Fruit fly (Drosophila melanogaster) whole organism, pupa: ENCODE results near the gene CG6325.

Source experiments
- CG12605 ChIP-seq: fragments of 200-800 bp; sonication (Bioruptor generic); IDR thresholded peaks from 2 replicates; pipeline ENCODE4 v1.3.6; 2022; ENCODE audit warnings: missing biosample characterization, missing genetic modification characterization
- CG13204 ChIP-seq: fragments of 200-800 bp; sonication (Bioruptor generic); optimal IDR thresholded peaks from 2 replicates; lab custom pipeline; 2018; ENCODE audit warnings: missing biosample characterization, mild to moderate bottlenecking, missing genetic modification characterization, moderate library complexity
- CG14655 ChIP-seq: fragments of 200-800 bp; sonication (Bioruptor generic); optimal IDR thresholded peaks from 3 replicates; lab custom pipeline; 2017; ENCODE audit warnings: mild to moderate bottlenecking, missing biosample characterization, missing genetic modification reagents, missing genetic modification characterization
- CG15710 ChIP-seq: fragments of 200-800 bp; sonication (Bioruptor generic); optimal IDR thresholded peaks from 2 replicates; lab custom pipeline; 2018; ENCODE audit warnings: missing biosample characterization, mild to moderate bottlenecking, missing genetic modification characterization, moderate library complexity
- CG17806 ChIP-seq: fragments of 200-800 bp; sonication (Bioruptor generic); optimal IDR thresholded peaks from 2 replicates; lab custom pipeline; 2018; ENCODE audit warnings: missing biosample characterization, mild to moderate bottlenecking, missing genetic modification characterization, moderate library complexity
- CG32121 ChIP-seq: fragments of 200-800 bp; sonication (Bioruptor generic); IDR thresholded peaks from 2 replicates; pipeline ENCODE4 v1.3.6; 2022; ENCODE audit warnings: missing biosample characterization, missing genetic modification characterization
- CG34367 ChIP-seq: fragments of 200-800 bp; sonication (Bioruptor generic); optimal IDR thresholded peaks from 2 replicates; lab custom pipeline; 2018; ENCODE audit warnings: missing biosample characterization, mild to moderate bottlenecking, missing genetic modification characterization
- CG4496 ChIP-seq: fragments of 200-800 bp; sonication (Bioruptor generic); IDR thresholded peaks from 3 replicates; pipeline ENCODE4 v1.3.6; 2022; ENCODE audit warnings: missing biosample characterization, missing genetic modification characterization
- CG8159 ChIP-seq: fragments of 200-800 bp; sonication (Bioruptor generic); optimal IDR thresholded peaks from 3 replicates; lab custom pipeline; 2018; ENCODE audit warnings: missing biosample characterization, mild to moderate bottlenecking, missing genetic modification characterization, moderate library complexity
- CG8301 ChIP-seq: fragments of 200-800 bp; sonication (Bioruptor generic); optimal IDR thresholded peaks from 2 replicates; lab custom pipeline; 2018; ENCODE audit warnings: missing biosample characterization, mild to moderate bottlenecking, missing genetic modification characterization
- CG9948 ChIP-seq: fragments of 200-800 bp; sonication (Bioruptor generic); optimal IDR thresholded peaks from 2 replicates; lab custom pipeline; 2018; ENCODE audit warnings: missing biosample characterization, mild to moderate bottlenecking, missing genetic modification characterization, moderate library complexity
- D1 ChIP-seq: fragments of 200-800 bp; sonication (Bioruptor generic); optimal IDR thresholded peaks from 2 replicates; lab custom pipeline; 2018; ENCODE audit warnings: missing biosample characterization, mild to moderate bottlenecking, missing genetic modification characterization, moderate library complexity
- EcR ChIP-seq: fragments of 200-800 bp; sonication (Bioruptor generic); optimal IDR thresholded peaks from 3 replicates; lab custom pipeline; 2019; ENCODE audit warnings: missing biosample characterization, missing genetic modification characterization, mild to moderate bottlenecking, moderate library complexity, missing genetic modification reagents
- Ets98B ChIP-seq: fragments of 200-800 bp; sonication (Bioruptor generic); IDR thresholded peaks from 2 replicates; pipeline ENCODE4 v1.3.6; 2022; ENCODE audit warnings: missing biosample characterization, missing genetic modification characterization
- Pif1A ChIP-seq: fragments of 200-800 bp; sonication (Bioruptor generic); optimal IDR thresholded peaks from 3 replicates; lab custom pipeline; 2016; ENCODE audit warnings: missing biosample characterization, missing genetic modification characterization
- Pif1B ChIP-seq: fragments of 200-800 bp; sonication (Bioruptor generic); optimal IDR thresholded peaks from 3 replicates; lab custom pipeline; 2016; ENCODE audit warnings: missing biosample characterization, missing genetic modification characterization
- Snoo ChIP-seq: fragments of 200-800 bp; sonication (Bioruptor generic); optimal IDR thresholded peaks from 3 replicates; lab custom pipeline; 2017; ENCODE audit warnings: missing biosample characterization, mild to moderate bottlenecking, missing genetic modification characterization, inconsistent platforms
- fd96Ca ChIP-seq: fragments of 200-800 bp; sonication (Bioruptor generic); IDR thresholded peaks from 3 replicates; pipeline ENCODE4 v1.3.6; 2022; ENCODE audit warnings: missing biosample characterization, missing genetic modification characterization
- gl ChIP-seq: fragments of 200-800 bp; sonication (Bioruptor generic); optimal IDR thresholded peaks from 2 replicates; lab custom pipeline; 2018; ENCODE audit warnings: missing biosample characterization, mild to moderate bottlenecking, missing genetic modification characterization
- rn ChIP-seq: fragments of 200-800 bp; sonication (Bioruptor generic); IDR thresholded peaks from 2 replicates; pipeline ENCODE4 v1.3.6; 2022; ENCODE audit warnings: missing biosample characterization, missing genetic modification characterization

CG6325 gene

DNA sequence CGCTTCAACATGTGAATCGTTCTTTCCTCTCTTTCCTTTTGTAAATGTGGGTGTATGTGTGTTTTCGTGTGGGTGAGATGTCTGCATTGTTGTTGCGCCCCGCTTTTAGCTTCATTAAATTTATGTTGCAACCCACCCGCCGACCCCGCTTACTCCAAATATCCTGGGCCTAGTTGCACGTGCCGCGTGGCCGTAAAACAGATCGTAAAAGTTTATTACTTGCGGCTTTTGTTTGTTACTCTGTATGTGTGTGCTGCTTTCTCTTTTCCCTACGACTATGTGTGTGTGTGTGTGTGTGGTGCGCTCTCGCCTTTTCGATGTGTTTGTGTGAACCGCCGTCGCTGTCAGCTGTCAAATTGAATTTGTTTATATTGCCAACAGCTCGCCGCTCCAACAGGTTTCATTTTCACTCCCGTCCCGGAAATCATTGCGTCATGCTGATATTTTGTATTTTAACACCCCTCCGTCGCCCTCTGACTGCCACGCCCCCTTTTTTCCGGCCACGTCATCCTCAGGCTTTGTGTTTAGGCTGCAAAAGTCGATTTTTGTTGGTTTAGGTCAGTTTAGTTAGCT is 26.4 kb upstream of the CG6325 start:
- TF ChIP-seq Pif1B (GFP tag; lab: Kevin White, UChicago) = no peak
- no peak for TF ChIP-seq CG8301
- TF ChIP-seq gl (tag; lab: Kevin White, UChicago) = no peak
- no peak for TF ChIP-seq fd96Ca (GFP tag; lab: Robert Waterston, UW)
- TF ChIP-seq CG12605 (GFP tag; lab: Robert Waterston, UW) = no peak
- no peak for TF ChIP-seq CG32121 (GFP tag; lab: Robert Waterston, UW)
- TF ChIP-seq CG9948 (tag; lab: Kevin White, UChicago) = no peak
- no peak for TF ChIP-seq rn (GFP tag; lab: Robert Waterston, UW)
- no peak for TF ChIP-seq CG15710 (tag; lab: Kevin White, UChicago)
- no peak for TF ChIP-seq Snoo (tag; lab: Kevin White, UChicago)
- TF ChIP-seq CG17806 (tag; lab: Kevin White, UChicago) = no peak
- TF ChIP-seq CG14655 = no peak
- TF ChIP-seq, all 21 proteins: peak for 0

DNA sequence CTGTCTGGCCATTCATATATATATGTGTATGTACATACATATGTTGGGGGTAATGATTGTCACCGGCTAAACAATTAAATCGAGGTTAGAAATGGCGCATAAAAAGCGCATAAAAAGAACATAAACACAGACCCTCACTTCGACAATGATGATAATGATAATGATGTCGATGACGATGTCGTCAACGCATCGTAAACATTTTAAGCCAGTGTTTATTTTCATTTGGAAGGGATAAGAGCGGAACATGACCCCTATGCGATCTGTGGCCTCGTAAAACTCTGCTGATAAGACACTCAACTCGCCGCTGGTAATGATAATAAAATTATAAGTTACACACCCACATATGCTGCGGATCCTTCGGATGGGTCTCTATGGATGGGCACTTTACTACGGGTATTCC is 24.0 kb upstream of the CG6325 start:
- TF ChIP-seq CG8159 (no peak), CG32121 (GFP tag; lab: Robert Waterston, UW) (no peak), Pif1A (GFP tag; lab: Kevin White, UChicago) (no peak), CG17806 (tag; lab: Kevin White, UChicago) (no peak), CG8301 (no peak)

DNA sequence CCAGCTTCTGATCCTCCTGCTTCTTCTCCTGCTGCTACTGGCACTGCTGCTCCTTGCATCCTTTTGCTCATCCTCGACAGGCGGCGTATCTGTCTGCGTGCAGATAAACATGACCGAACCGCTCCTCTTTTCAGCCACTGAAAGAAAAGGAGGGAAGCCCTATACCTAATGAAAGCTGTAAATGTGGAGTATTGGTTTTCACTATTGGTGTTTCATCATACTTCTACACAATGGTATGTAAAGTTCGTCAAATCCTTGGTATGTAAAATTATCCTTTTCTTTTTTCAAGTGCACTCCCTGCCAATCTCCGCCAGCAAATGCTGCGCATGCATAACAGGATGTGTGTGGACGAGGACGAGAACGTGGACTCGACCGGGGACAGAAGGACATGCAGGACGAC is 21.2 kb upstream of the CG6325 start, which contains the start of gene CG46270:
CG46270 (minus strand) TSS at position 101 of the 400 bp plus-strand sequence.
- TF ChIP-seq fd96Ca (GFP tag; lab: Robert Waterston, UW) = no peak
- no peak for TF ChIP-seq CG14655

DNA sequence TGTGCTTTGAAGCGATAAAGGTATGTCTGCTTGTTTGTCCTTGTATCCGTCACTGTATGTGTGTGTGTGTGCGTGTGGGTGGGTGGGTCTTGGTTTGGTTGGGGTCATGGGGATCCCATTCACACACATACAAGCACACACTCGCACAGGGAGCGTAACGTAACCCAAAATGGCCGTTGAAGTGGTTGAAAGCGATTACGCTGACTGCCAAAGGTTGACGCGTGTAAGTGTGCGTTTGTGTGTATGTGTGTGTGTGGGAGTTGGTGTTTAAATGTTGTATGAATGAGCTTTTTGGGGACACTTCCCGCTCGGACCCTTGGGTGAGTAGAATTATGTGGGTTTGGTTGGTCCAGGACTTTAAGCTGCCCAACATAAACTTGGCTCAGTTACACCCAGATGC is 14.1 kb upstream of the CG6325 start:
- TF ChIP-seq CG8159 (no peak), rn (GFP tag; lab: Robert Waterston, UW) (no peak), CG17806 (tag; lab: Kevin White, UChicago) (no peak), fd96Ca (GFP tag; lab: Robert Waterston, UW) (no peak), Pif1A (GFP tag; lab: Kevin White, UChicago) (no peak), CG4496 (GFP tag; lab: Robert Waterston, UW) (no peak), Ets98B (GFP tag; lab: Robert Waterston, UW) (no peak), D1 (tag; lab: Kevin White, UChicago) (no peak), gl (tag; lab: Kevin White, UChicago) (no peak), CG34367 (tag; lab: Kevin White, UChicago) (no peak), EcR (GFP tag; lab: Kevin White, UChicago) (no peak), CG32121 (GFP tag; lab: Robert Waterston, UW) (no peak)
- TF ChIP-seq, all 21 proteins: peak for 0

DNA sequence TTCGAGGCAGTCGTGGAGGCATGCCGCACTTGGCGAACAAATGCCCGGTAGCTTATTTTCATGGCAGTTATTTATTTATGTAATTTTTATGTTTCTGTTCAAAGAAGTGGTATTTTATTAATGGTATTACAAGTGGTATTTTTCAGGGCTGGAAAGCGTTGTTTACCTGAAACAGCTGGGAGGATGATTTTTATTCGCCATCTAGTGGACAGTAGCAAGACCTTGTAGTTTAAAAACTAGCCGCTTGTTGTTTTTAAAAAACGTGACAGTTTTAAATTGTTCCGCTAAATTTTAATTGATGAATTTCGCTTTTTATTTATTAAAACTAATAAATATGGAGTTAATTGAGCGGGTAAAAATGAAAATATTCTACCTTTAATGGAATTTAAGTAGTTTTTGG is 8.8 kb upstream of the CG6325 start, which contains the start of gene CG6345:
CG6345 (minus strand) TSS at position 124 of the 400 bp plus-strand sequence.
- TF ChIP-seq CG8159 (peak; percentile 39), CG15710 (tag; lab: Kevin White, UChicago) (peak; percentile 35), EcR (GFP tag; lab: Kevin White, UChicago) (no peak), CG12605 (GFP tag; lab: Robert Waterston, UW) (peak; percentile 37; the same call in 1 of the 2 replicates), CG8301 (peak; percentile 56), Pif1B (GFP tag; lab: Kevin White, UChicago) (no peak), D1 (tag; lab: Kevin White, UChicago) (no peak), CG17806 (tag; lab: Kevin White, UChicago) (peak; percentile 51), CG34367 (tag; lab: Kevin White, UChicago) (peak; percentile 43), fd96Ca (GFP tag; lab: Robert Waterston, UW) (no peak), CG13204 (GFP tag; lab: Kevin White, UChicago) (no peak), gl (tag; lab: Kevin White, UChicago) (peak; percentile 54), Snoo (tag; lab: Kevin White, UChicago) (peak; percentile 58), CG32121 (GFP tag; lab: Robert Waterston, UW) (peak; percentile 39; the same call in 1 of the 2 replicates), rn (GFP tag; lab: Robert Waterston, UW) (0 out of 2 replicates have a peak, but pooled peaks have one; percentile 35), CG9948 (tag; lab: Kevin White, UChicago) (peak; percentile 19), CG4496 (GFP tag; lab: Robert Waterston, UW) (peak; percentile 82; the same call in 2 of the 3 replicates), Ets98B (GFP tag; lab: Robert Waterston, UW) (peak; percentile 71), Pif1A (GFP tag; lab: Kevin White, UChicago) (no peak)
- TF ChIP-seq, all 21 proteins: peak for 13

DNA sequence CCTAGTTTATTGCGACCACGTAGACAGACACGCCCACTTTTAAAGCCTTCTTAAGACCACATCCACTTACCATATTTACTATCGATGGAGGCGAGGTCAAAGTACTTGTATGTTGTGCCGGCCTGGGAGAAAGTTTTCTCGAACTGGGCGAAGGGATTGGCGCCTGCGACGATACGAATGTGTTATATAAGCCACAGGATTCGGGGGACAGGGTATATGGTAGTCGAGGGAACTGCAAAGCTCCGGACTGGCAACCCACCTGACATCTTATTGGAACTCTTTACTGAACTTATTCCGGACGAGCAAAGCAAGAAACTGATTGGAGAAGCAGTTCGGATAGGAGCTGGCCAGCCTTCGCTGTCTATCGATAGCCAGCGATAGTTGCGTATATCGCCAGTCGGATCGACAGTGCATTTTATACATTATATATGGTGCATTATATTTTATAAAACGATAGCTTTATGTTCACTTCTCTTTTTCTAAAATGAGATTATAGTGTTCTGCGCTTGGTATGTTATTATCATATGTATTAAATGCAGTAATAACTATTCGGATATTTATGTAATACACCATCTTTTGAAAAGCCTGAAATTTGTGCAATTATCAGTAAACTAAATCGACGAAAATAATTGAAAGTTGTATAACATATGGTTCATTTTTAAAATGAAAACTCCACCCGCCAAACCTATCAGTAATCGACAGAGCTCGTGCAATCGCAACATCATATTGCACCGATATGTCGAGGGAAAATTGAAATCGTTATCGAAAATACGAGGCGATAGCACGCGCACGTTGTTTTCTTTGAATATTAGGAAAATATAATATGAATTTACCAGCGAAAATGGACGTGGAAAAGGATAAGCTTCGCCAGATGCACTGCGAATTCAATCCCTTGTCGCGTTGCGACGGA is 5.7 kb upstream of the CG6325 start, which contains the start of the genes Irp-1B and Rrp46:
Irp-1B (minus strand) TSS at position 320 of the 910 bp plus-strand sequence.
Rrp46 (plus strand) TSS at position 752 of the 910 bp plus-strand sequence.
- no peak for TF ChIP-seq CG17806 (tag; lab: Kevin White, UChicago)
- TF ChIP-seq CG14655 = no peak
- TF ChIP-seq EcR (GFP tag; lab: Kevin White, UChicago) = peak; percentile 92
- TF ChIP-seq fd96Ca (GFP tag; lab: Robert Waterston, UW) = no peak
- TF ChIP-seq CG13204 (GFP tag; lab: Kevin White, UChicago) = no peak
- no peak for TF ChIP-seq CG32121 (GFP tag; lab: Robert Waterston, UW)
- peak; percentile 24 for TF ChIP-seq gl (tag; lab: Kevin White, UChicago)
- TF ChIP-seq CG34367 (tag; lab: Kevin White, UChicago) = no peak
- no peak for TF ChIP-seq CG9948 (tag; lab: Kevin White, UChicago)
- no peak for TF ChIP-seq Snoo (tag; lab: Kevin White, UChicago)
- no peak for TF ChIP-seq CG4496 (GFP tag; lab: Robert Waterston, UW)
- no peak for TF ChIP-seq D1 (tag; lab: Kevin White, UChicago)
- no peak for TF ChIP-seq rn (GFP tag; lab: Robert Waterston, UW)
- TF ChIP-seq CG8159 = no peak
- no peak for TF ChIP-seq CG12605 (GFP tag; lab: Robert Waterston, UW)
- 0 out of 2 replicates have a peak, but pooled peaks have one; percentile 21 for TF ChIP-seq Ets98B (GFP tag; lab: Robert Waterston, UW)
